Worm (Caenorhabditis elegans) whole organism, L3 larva: ENCODE data around the gene ttbk-8.1.
"Not testable (repeated sequence)": the region's sequence is repeated elsewhere in the genome, so short reads cannot be mapped to it uniquely, and the experiment has no call there.

Experiments used
- R02D3.7 ChIP-seq: fragments of 150-350 bp; optimal IDR thresholded peaks from 2 replicates; lab custom pipeline; 2014; ENCODE audit warnings: missing biosample characterization, missing genetic modification characterization
- ZK546.5 ChIP-seq: sonication (generic microtip); optimal IDR thresholded peaks from 2 replicates; lab custom pipeline; 2017; ENCODE audit warnings: missing biosample characterization, missing genetic modification characterization
- ceh-28 ChIP-seq: fragments of 150-350 bp; optimal IDR thresholded peaks from 2 replicates; lab custom pipeline; 2014; ENCODE audit warnings: missing biosample characterization, missing genetic modification reagents, missing genetic modification characterization
- ceh-82 ChIP-seq: fragments of 150-350 bp; optimal IDR thresholded peaks from 2 replicates; lab custom pipeline; 2014; ENCODE audit warnings: missing biosample characterization, missing genetic modification characterization
- ceh-9 ChIP-seq: sonication (generic microtip); optimal IDR thresholded peaks from 2 replicates; lab custom pipeline; 2018; ENCODE audit warnings: missing biosample characterization, missing genetic modification characterization
- elt-2 ChIP-seq: sonication (generic microtip); optimal IDR thresholded peaks from 2 replicates; lab custom pipeline; 2016; ENCODE audit warnings: missing genetic modification reagents, mild to moderate bottlenecking, missing genetic modification characterization, missing compliant biosample characterization
- elt-3 ChIP-seq, 3 experiments: fragments of 150-350 bp in 1 of 3; sonication (generic microtip) in 2 of 3; optimal IDR thresholded peaks; 2 replicates in 2 of 3; 4 replicates in 1 of 3; lab custom pipeline; 2014 to 2017; ENCODE audit warnings: missing biosample characterization in 3 of 3, missing genetic modification characterization in 3 of 3
- eor-1 ChIP-seq, 2 experiments: fragments of 150-350 bp; optimal IDR thresholded peaks; 2 replicates each; lab custom pipeline; 2014 to 2018; ENCODE audit warnings: missing biosample characterization in 2 of 2, missing genetic modification characterization in 2 of 2
- fkh-10 ChIP-seq: sonication (generic microtip); optimal IDR thresholded peaks from 2 replicates; lab custom pipeline; 2017; ENCODE audit warnings: missing biosample characterization, missing genetic modification reagents, missing genetic modification characterization
- fkh-2 ChIP-seq: fragments of 150-350 bp; optimal IDR thresholded peaks from 2 replicates; lab custom pipeline; 2014; ENCODE audit warnings: missing biosample characterization, missing genetic modification reagents, missing genetic modification characterization
- fos-1 ChIP-seq: fragments of 150-350 bp; optimal IDR thresholded peaks from 2 replicates; lab custom pipeline; 2014; ENCODE audit warnings: missing biosample characterization, missing genetic modification characterization
- hmg-11 ChIP-seq: sonication (generic microtip); optimal IDR thresholded peaks from 2 replicates; lab custom pipeline; 2016; ENCODE audit warnings: missing genetic modification characterization, missing compliant biosample characterization
- lin-15B ChIP-seq: fragments of 150-350 bp; optimal IDR thresholded peaks from 2 replicates; lab custom pipeline; 2014; ENCODE audit warnings: missing biosample characterization, missing genetic modification characterization
- lin-39 ChIP-seq: fragments of 150-350 bp; optimal IDR thresholded peaks from 2 replicates; lab custom pipeline; 2018; ENCODE audit warnings: missing biosample characterization, missing genetic modification reagents, missing genetic modification characterization
- lsy-12 ChIP-seq: sonication (generic microtip); optimal IDR thresholded peaks from 2 replicates; lab custom pipeline; 2016; ENCODE audit warnings: mild to moderate bottlenecking, missing genetic modification characterization, missing compliant biosample characterization
- mdl-1 ChIP-seq: fragments of 150-350 bp; optimal IDR thresholded peaks from 2 replicates; lab custom pipeline; 2014; ENCODE audit warnings: missing biosample characterization, missing genetic modification characterization
- mml-1 ChIP-seq: fragments of 150-350 bp; sonication (generic microtip); optimal IDR thresholded peaks from 3 replicates; lab custom pipeline; 2014; ENCODE audit warnings: missing biosample characterization, missing genetic modification characterization
- nfya-1 ChIP-seq: sonication (generic microtip); optimal IDR thresholded peaks from 2 replicates; lab custom pipeline; 2017; ENCODE audit warnings: missing genetic modification characterization, mild to moderate bottlenecking, missing compliant biosample characterization, antibody characterized with exemption, moderate library complexity; ENCODE audit not compliant: insufficient read depth
- nhr-12 ChIP-seq: fragments of 150-350 bp; optimal IDR thresholded peaks from 2 replicates; lab custom pipeline; 2014; ENCODE audit warnings: missing biosample characterization, missing genetic modification characterization
- nhr-23 ChIP-seq: fragments of 150-350 bp; optimal IDR thresholded peaks from 2 replicates; lab custom pipeline; 2014; ENCODE audit warnings: missing biosample characterization, missing genetic modification reagents, missing genetic modification characterization
- nhr-28 ChIP-seq: fragments of 150-350 bp; optimal IDR thresholded peaks from 2 replicates; lab custom pipeline; 2014; ENCODE audit warnings: missing biosample characterization, missing genetic modification characterization
- nhr-43 ChIP-seq: sonication (generic microtip); optimal IDR thresholded peaks from 2 replicates; lab custom pipeline; 2016; ENCODE audit warnings: mild to moderate bottlenecking, missing genetic modification characterization, missing compliant biosample characterization; ENCODE audit not compliant: poor library complexity, severe bottlenecking
- nhr-67 ChIP-seq: fragments of 150-350 bp; optimal IDR thresholded peaks from 2 replicates; lab custom pipeline; 2014; ENCODE audit warnings: missing biosample characterization, missing genetic modification characterization
- nhr-77 ChIP-seq: fragments of 150-350 bp; optimal IDR thresholded peaks from 2 replicates; lab custom pipeline; 2014; ENCODE audit warnings: missing biosample characterization, missing genetic modification characterization
- pha-4 ChIP-seq: fragments of 150-350 bp; optimal IDR thresholded peaks from 2 replicates; lab custom pipeline; 2014; ENCODE audit warnings: missing biosample characterization, missing genetic modification reagents, missing genetic modification characterization
- skn-1 ChIP-seq: fragments of 150-350 bp; optimal IDR thresholded peaks from 2 replicates; lab custom pipeline; 2014; ENCODE audit warnings: missing biosample characterization, missing genetic modification characterization
- snpc-4 ChIP-seq: fragments of 150-350 bp; optimal IDR thresholded peaks from 2 replicates; lab custom pipeline; 2014; ENCODE audit warnings: missing biosample characterization, missing genetic modification characterization
- unc-39 ChIP-seq: sonication (generic microtip); optimal IDR thresholded peaks from 4 replicates; lab custom pipeline; 2017; ENCODE audit warnings: missing biosample characterization, missing genetic modification characterization
- zag-1 ChIP-seq: fragments of 150-350 bp; optimal IDR thresholded peaks from 2 replicates; lab custom pipeline; 2014; ENCODE audit warnings: missing biosample characterization, missing genetic modification characterization
- ztf-4 ChIP-seq: fragments of 150-350 bp; optimal IDR thresholded peaks from 2 replicates; lab custom pipeline; 2014; ENCODE audit warnings: missing biosample characterization, missing genetic modification characterization

ttbk-8.1 gene

DNA sequence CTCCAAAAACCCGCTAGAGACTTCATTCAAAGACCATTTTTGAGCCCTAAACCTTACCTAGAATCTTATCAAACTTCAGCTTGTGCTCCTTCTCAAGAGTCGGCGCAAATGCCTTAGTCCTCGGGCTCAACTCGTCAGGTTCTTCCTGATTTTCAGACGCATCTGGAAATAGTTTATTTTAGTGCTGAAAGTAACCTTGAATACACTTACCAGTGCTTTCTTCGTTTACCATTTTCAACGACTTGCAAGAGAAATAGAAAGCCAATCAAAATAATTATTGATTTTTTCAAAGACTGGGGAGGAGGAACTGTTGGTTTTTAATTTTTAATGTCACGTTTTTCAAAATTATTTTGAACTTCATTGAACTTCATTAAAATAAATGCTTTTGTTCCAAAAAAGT, at the start of gene ttbk-8.1, which contains the start of gene Y38H8A.4:
ttbk-8.1 (plus strand) TSS at position 301 of the 400 bp plus-strand sequence.
Y38H8A.4 (minus strand) TSS at position 366 of the 400 bp plus-strand sequence.
- TF ChIP-seq nhr-28 (tag; lab: Kevin White, UChicago) (no peak), ceh-82 (tag; lab: Kevin White, UChicago) (no peak), elt-3 (tag; optimal IDR thresholded peaks at IDR 0.05; lab: Kevin White, UChicago) (no peak), snpc-4 (tag; lab: Kevin White, UChicago) (no peak), fkh-10 (GFP tag; lab: Kevin White, UChicago) (no peak), nhr-67 (tag; lab: Kevin White, UChicago) (no peak)

DNA sequence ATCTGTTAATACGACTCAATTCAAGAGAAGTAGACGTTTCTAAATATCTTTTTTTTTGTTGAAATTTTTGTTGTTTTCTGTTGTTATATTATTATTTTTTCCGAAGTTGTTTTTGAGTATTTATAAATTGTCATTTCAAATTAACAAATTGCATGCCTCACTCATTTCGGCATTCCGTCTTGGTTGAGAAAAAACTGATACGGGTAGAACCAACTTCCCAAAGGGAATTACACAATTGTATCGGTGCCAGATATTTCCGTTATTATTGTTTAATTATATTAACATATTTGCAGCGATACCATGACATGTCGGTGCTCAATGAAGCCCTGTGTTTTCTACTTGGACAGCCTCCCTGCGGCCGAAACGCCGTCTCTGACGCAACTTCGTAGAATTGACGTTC, 42.9 kb upstream of the ttbk-8.1 start, which contains the start of gene K09B11.4:
K09B11.4 (plus strand) TSS at position 301 of the 400 bp plus-strand sequence.
- TF ChIP-seq ZK546.5 (tag; lab: Kevin White, UChicago) = no peak
- TF ChIP-seq elt-2 = no peak
- TF ChIP-seq nhr-12 (tag; lab: Kevin White, UChicago) = no peak
- no peak for TF ChIP-seq unc-39
- TF ChIP-seq fos-1 (tag; lab: Kevin White, UChicago) = no peak
- no peak for TF ChIP-seq skn-1
- TF ChIP-seq ztf-4 (tag; lab: Kevin White, UChicago) = no peak
- TF ChIP-seq nhr-77 (tag; lab: Kevin White, UChicago) = no peak
- no peak for TF ChIP-seq nhr-43 (tag; lab: Kevin White, UChicago)
- no peak for TF ChIP-seq ceh-82 (tag; lab: Kevin White, UChicago)

DNA sequence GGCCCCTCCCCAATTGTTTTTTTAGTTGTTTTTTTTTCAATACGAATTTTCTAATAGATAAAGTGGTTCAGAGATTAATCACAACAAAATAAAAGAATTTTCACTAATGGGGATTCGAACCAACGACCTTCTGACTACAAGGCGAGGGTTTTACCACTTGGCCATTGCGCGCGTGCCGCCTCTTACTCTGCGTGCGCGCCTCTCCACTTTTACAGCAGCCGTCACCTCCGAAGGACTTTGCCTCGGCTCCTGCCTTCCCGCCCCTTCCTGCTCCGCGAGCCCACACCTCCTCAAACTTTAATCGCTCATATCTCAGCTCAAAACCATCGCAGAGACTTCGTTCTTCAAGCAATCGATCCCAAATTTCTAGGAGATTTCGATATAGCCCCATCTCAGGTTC, 42.0 kb upstream of the ttbk-8.1 start:
- peak; percentile 65 for TF ChIP-seq snpc-4 (tag; lab: Kevin White, UChicago)

ce11 chrIV:13433904-13434303, 38.2 kb upstream of the ttbk-8.1 start, which contains the start of gene K09B11.5:
TSS of gene K09B11.5 (minus strand) at chrIV:13434004.
- TF ChIP-seq nhr-77, lsy-12, mml-1 (tag; lab: Kevin White, UChicago): not testable (repeated sequence)

DNA sequence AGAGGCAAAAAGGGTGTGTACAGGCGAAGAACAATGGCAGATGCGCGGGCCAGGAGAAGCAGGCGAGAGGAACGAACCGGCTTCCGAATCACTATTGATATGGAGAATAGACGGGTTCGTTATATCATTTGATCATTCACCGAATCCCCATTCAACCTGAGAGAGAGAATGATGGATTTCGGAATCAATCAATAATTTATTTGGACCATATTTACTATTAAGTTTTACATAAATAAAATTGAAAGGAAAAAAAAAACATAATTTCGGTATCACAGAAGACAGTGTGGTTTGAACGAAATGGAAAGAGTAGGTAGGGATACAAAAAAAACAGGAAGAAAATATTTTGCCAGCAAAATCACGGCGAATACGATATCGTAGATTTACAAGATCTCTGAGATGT, 26.8 kb upstream of the ttbk-8.1 start, which contains the start of gene mam-3:
mam-3 (minus strand) TSS at position 101 of the 400 bp plus-strand sequence.
- TF ChIP-seq ceh-9 (tag; lab: Kevin White, UChicago) (no peak), eor-1 (tag; optimal IDR thresholded peaks at IDR 0.05; lab: Kevin White, UChicago) (no peak), ceh-28 (no peak), nhr-43 (tag; lab: Kevin White, UChicago) (no peak)

DNA sequence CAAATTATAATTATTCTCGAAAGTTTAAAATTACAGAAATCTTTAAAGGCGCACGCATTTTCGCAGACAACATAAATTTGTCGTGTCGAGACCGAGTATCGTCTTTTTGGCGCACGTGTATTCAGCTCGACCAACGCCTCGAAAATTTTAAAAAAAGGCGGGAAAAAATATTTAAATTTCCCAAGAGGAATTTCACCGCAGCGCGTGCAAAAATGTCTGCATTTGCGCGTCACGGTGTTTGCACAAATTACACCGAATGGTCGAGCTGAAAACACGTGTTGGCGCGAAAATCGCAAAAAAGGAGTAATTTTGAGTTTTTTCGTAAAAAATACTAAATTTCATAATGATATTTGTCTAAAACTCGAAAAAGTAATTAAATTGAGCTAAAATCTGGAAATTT, 21.4 kb upstream of the ttbk-8.1 start:
- TF ChIP-seq elt-2 = no peak
- no peak for TF ChIP-seq eor-1 (tag; optimal IDR thresholded peaks at IDR 0.05; lab: Kevin White, UChicago)
- TF ChIP-seq unc-39 = no peak
- no peak for TF ChIP-seq zag-1 (tag; lab: Kevin White, UChicago)
- TF ChIP-seq hmg-11 (tag; lab: Kevin White, UChicago) = no peak
- TF ChIP-seq fkh-2 (tag; lab: Kevin White, UChicago) = no peak
- no peak for TF ChIP-seq snpc-4 (tag; lab: Kevin White, UChicago)
- TF ChIP-seq lin-39 = no peak
- TF ChIP-seq R02D3.7 (tag; lab: Kevin White, UChicago) = no peak
- TF ChIP-seq mdl-1 (tag; lab: Kevin White, UChicago) = no peak
- TF ChIP-seq nhr-77 (tag; lab: Kevin White, UChicago) = no peak
- no peak for TF ChIP-seq ceh-82 (tag; lab: Kevin White, UChicago)
- TF ChIP-seq fos-1 (tag; lab: Kevin White, UChicago) = no peak

ce11 chrIV:13453509-13453908, 18.6 kb upstream of the ttbk-8.1 start:
- TF ChIP-seq fos-1 (tag; lab: Kevin White, UChicago) (no peak), skn-1 (no peak), lin-15B (tag; lab: Kevin White, UChicago) (peak; percentile 60), nfya-1 (tag; lab: Kevin White, UChicago) (peak; percentile 37), nhr-23 (tag; lab: Kevin White, UChicago) (peak; percentile 1), pha-4 (tag; lab: Kevin White, UChicago) (peak; percentile 46)
